Worm (Caenorhabditis elegans) whole organism, L2 larva: ENCODE data around the gene Y53C12A.8.

Source experiments
- lin-11 ChIP-seq: fragments of 150-350 bp; sonication (generic microtip); optimal IDR thresholded peaks from 2 replicates; lab custom pipeline; 2014; ENCODE audit warnings: missing biosample characterization, missing genetic modification characterization, inconsistent platforms, mixed read lengths
- lin-13 ChIP-seq: fragments of 150-350 bp; optimal IDR thresholded peaks from 2 replicates; lab custom pipeline; 2014; ENCODE audit warnings: missing biosample characterization, missing genetic modification reagents, missing genetic modification characterization
- ztf-11 ChIP-seq: sonication (generic microtip); optimal IDR thresholded peaks from 2 replicates; lab custom pipeline; 2017; ENCODE audit warnings: missing biosample characterization, missing genetic modification characterization

ce11 chrII:9682044-9682443 lies 18.2 kb downstream of the Y53C12A.8 start:
- TF ChIP-seq ztf-11 (tag; lab: Kevin White, UChicago) (no peak), lin-13 (GFP tag; lab: Kevin White, UChicago) (no peak), lin-11 (tag; lab: Kevin White, UChicago) (no peak)
